Worm (Caenorhabditis elegans) whole organism, L2 larva: ENCODE results near the gene col-105.

Source experiments
- F13H6.1 ChIP-seq: sonication (generic microtip); optimal IDR thresholded peaks from 2 replicates; lab custom pipeline; 2016; ENCODE audit warnings: missing genetic modification characterization, missing compliant biosample characterization
- ZK546.5 ChIP-seq: sonication (generic microtip); optimal IDR thresholded peaks from 2 replicates; lab custom pipeline; 2017; ENCODE audit warnings: missing biosample characterization, missing genetic modification characterization
- alr-1 ChIP-seq: fragments of 150-350 bp; optimal IDR thresholded peaks from 2 replicates; lab custom pipeline; 2014; ENCODE audit warnings: missing biosample characterization, missing genetic modification characterization
- ceh-16 ChIP-seq: fragments of 150-350 bp; optimal IDR thresholded peaks from 2 replicates; lab custom pipeline; 2014; ENCODE audit warnings: missing biosample characterization, missing genetic modification characterization
- egl-27 ChIP-seq: sonication (generic microtip); optimal IDR thresholded peaks from 3 replicates; lab custom pipeline; 2017; ENCODE audit warnings: missing biosample characterization, missing genetic modification reagents, missing genetic modification characterization
- elt-1 ChIP-seq: fragments of 150-350 bp; optimal IDR thresholded peaks from 2 replicates; lab custom pipeline; 2014; ENCODE audit warnings: missing biosample characterization, missing genetic modification characterization
- mdl-1 ChIP-seq, 2 experiments: fragments of 150-350 bp in 1 of 2; sonication (generic microtip) in 1 of 2; optimal IDR thresholded peaks; 2 replicates each; lab custom pipeline; 2017; ENCODE audit warnings: missing biosample characterization in 2 of 2, missing genetic modification characterization in 2 of 2
- nhr-11 ChIP-seq: fragments of 150-350 bp; optimal IDR thresholded peaks from 2 replicates; lab custom pipeline; 2014; ENCODE audit warnings: missing biosample characterization, missing genetic modification characterization
- nhr-12 ChIP-seq: fragments of 150-350 bp; optimal IDR thresholded peaks from 2 replicates; lab custom pipeline; 2014; ENCODE audit warnings: missing biosample characterization, missing genetic modification characterization
- sem-4 ChIP-seq: fragments of 150-350 bp; optimal IDR thresholded peaks from 2 replicates; lab custom pipeline; 2014; ENCODE audit warnings: missing biosample characterization, missing genetic modification reagents, missing genetic modification characterization
- unc-39 ChIP-seq: fragments of 150-350 bp; optimal IDR thresholded peaks from 2 replicates; lab custom pipeline; 2014; ENCODE audit warnings: missing biosample characterization, missing genetic modification characterization
- unc-62 ChIP-seq: fragments of 150-350 bp; optimal IDR thresholded peaks from 2 replicates; lab custom pipeline; 2014; ENCODE audit warnings: missing biosample characterization, missing genetic modification reagents, missing genetic modification characterization
- ztf-11 ChIP-seq: sonication (generic microtip); optimal IDR thresholded peaks from 2 replicates; lab custom pipeline; 2017; ENCODE audit warnings: missing biosample characterization, missing genetic modification characterization

ce11 chrIV:1361616-1362228 is 2.7 kb upstream of the col-105 start:
- TF ChIP-seq alr-1 (tag; lab: Kevin White, UChicago) (no peak), F13H6.1 (tag; lab: Kevin White, UChicago) (peak; percentile 72), sem-4 (tag; lab: Kevin White, UChicago) (no peak), nhr-11 (tag; lab: Kevin White, UChicago) (no peak), ZK546.5 (tag; lab: Kevin White, UChicago) (no peak), elt-1 (tag; lab: Kevin White, UChicago) (no peak), nhr-12 (tag; lab: Kevin White, UChicago) (no peak), unc-39 (no peak), mdl-1 (tag; optimal IDR thresholded peaks at IDR 0.05; lab: Kevin White, UChicago) (no peak), ceh-16 (tag; lab: Kevin White, UChicago) (no peak), egl-27 (tag; lab: Kevin White, UChicago) (no peak), ztf-11 (no peak), unc-62 (GFP tag; lab: Kevin White, UChicago) (no peak)
